Fruit fly (Drosophila melanogaster): ENCODE data around the gene lcs.

The lcs gene

DNA sequence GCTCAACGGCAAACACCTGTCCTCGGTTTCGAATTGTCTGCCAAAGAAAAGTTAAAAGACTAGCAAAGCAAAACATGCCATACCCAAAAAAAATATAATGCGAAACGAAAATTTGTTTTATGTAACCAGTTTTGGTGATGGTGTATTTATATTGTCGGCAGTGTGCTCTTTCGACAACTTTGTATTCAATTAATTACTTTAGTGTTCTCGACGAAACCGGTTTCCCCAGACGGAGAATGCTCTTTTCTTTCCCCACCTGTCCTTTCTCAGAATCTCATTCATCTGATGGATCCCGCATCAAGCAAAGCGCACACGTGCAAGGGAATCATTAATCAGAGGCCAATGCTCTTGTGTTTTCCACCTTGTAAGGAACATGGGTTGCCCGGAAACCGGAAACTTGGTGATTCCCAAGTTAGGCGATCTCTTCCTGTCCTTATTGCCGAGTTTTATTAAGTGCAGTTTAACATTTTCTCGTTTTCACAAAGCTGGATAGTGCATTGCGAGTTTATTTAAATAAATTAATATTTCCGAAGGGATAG, 18.7 kb downstream of the lcs start (continued):
- TF ChIP-seq achi (GFP tag; optimal IDR thresholded peaks at IDR 0.05): no peak
- peak; percentile 32 for TF ChIP-seq CG6854 (GFP tag; optimal IDR thresholded peaks at IDR 0.05)
- TF ChIP-seq dac (GFP tag; optimal IDR thresholded peaks at IDR 0.05): no peak
- no peak for TF ChIP-seq lz (GFP tag; optimal IDR thresholded peaks at IDR 0.05)
- TF ChIP-seq dsx (GFP tag; optimal IDR thresholded peaks at IDR 0.05; ENCODE audit: poor library complexity, severe bottlenecking): peak; percentile 98
- TF ChIP-seq Eip93F (GFP tag; optimal IDR thresholded peaks at IDR 0.05): no peak
- TF ChIP-seq CG16779 (tag; optimal IDR thresholded peaks at IDR 0.05): no peak

DNA sequence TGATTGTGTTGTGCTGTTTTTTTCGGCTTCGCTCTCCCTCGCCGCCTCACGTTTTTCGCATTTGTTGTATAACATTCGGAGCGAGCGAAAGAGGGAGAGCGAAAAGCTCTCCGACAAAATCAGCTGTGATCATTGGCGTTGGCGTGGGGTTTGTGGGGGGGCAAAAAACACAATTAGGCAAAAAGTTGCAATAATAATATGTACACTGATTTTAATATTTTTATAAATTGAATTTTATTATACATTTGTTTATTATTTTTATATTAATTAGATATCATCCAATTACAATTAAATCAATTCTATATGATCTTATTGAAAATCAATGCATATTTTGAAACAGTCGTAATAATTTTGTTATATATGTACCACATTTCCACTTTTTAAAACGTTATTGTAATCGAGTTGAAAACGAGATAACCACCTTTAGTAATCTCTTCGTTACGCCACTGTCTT, 21.5 kb downstream of the lcs start:
- TF ChIP-seq achi (GFP tag; optimal IDR thresholded peaks at IDR 0.05): peak; percentile 73
- TF ChIP-seq Eip78C (GFP tag): peak; percentile 80
- TF ChIP-seq CG7368 (GFP tag; optimal IDR thresholded peaks at IDR 0.05): peak; percentile 46
- no peak for TF ChIP-seq CG11294 (GFP tag; IDR thresholded peaks at IDR 0.05)
- TF ChIP-seq CG6276 (GFP tag; optimal IDR thresholded peaks at IDR 0.05): peak; percentile 65
- TF ChIP-seq Ets21C (GFP tag; optimal IDR thresholded peaks at IDR 0.05): no peak
- TF ChIP-seq CG6792 (GFP tag; optimal IDR thresholded peaks at IDR 0.05): peak; percentile 54
- TF ChIP-seq net (GFP tag; optimal IDR thresholded peaks at IDR 0.05): peak; percentile 63
- peak; percentile 63 for TF ChIP-seq CG10631 (GFP tag; optimal IDR thresholded peaks at IDR 0.05)
- TF ChIP-seq fd59A (GFP tag; optimal IDR thresholded peaks at IDR 0.05): no peak
- TF ChIP-seq Blimp-1 (GFP tag; optimal IDR thresholded peaks at IDR 0.05): no peak
- TF ChIP-seq CG34406 (GFP tag; optimal IDR thresholded peaks at IDR 0.05): peak; percentile 63
- no peak for TF ChIP-seq Sox15 (GFP tag; optimal IDR thresholded peaks at IDR 0.05)
- peak; percentile 54 for TF ChIP-seq esn (GFP tag; optimal IDR thresholded peaks at IDR 0.05)
- TF ChIP-seq svp (GFP tag): no peak
- TF ChIP-seq OdsH (GFP tag; optimal IDR thresholded peaks at IDR 0.05): peak; percentile 60
- TF ChIP-seq CG8319 (GFP tag; optimal IDR thresholded peaks at IDR 0.05): peak; percentile 36
- TF ChIP-seq CG11762 (GFP tag; optimal IDR thresholded peaks at IDR 0.05; ENCODE audit: insufficient read depth): peak; percentile 16
- peak; percentile 48; the same call in 2 of the 3 replicates for TF ChIP-seq CG6163 (GFP tag; IDR thresholded peaks at IDR 0.05)
- peak; percentile 37 for TF ChIP-seq Sox102F (GFP tag; optimal IDR thresholded peaks at IDR 0.05)
- TF ChIP-seq Hr38 (GFP tag; optimal IDR thresholded peaks at IDR 0.05): no peak
- peak; percentile 65 for TF ChIP-seq Lpt (GFP tag; optimal IDR thresholded peaks at IDR 0.05)
- no peak for TF ChIP-seq CG31627 (GFP tag; optimal IDR thresholded peaks at IDR 0.05)
- TF ChIP-seq CG8119 (GFP tag; IDR thresholded peaks at IDR 0.05): peak; percentile 74
- peak; percentile 66 for TF ChIP-seq CG3919 (GFP tag; optimal IDR thresholded peaks at IDR 0.05)
- peak; percentile 60 for TF ChIP-seq CG4318 (GFP tag; optimal IDR thresholded peaks at IDR 0.05)
- TF ChIP-seq CG9139 (GFP tag; optimal IDR thresholded peaks at IDR 0.05): no peak
- no peak for TF ChIP-seq CG11902 (GFP tag; optimal IDR thresholded peaks at IDR 0.05)
- TF ChIP-seq dsx (GFP tag; optimal IDR thresholded peaks at IDR 0.05; ENCODE audit: poor library complexity, severe bottlenecking): peak; percentile 35
- TF ChIP-seq cyc (GFP tag; optimal IDR thresholded peaks at IDR 0.05): peak; percentile 11
- TF ChIP-seq pdm3 (GFP tag; optimal IDR thresholded peaks at IDR 0.05): peak; percentile 28
- peak; percentile 78 for TF ChIP-seq vri (GFP tag; optimal IDR thresholded peaks at IDR 0.05)
- TF ChIP-seq eg (GFP tag; IDR thresholded peaks at IDR 0.05): peak; percentile 65; the same call in 2 of the 3 replicates
- peak; percentile 15 for TF ChIP-seq CG16779 (tag; optimal IDR thresholded peaks at IDR 0.05)
- peak; percentile 37 for TF ChIP-seq dac (GFP tag; optimal IDR thresholded peaks at IDR 0.05)
- peak; percentile 41 for TF ChIP-seq Met (GFP tag; optimal IDR thresholded peaks at IDR 0.05)
- no peak for TF ChIP-seq Hr39 (GFP tag; optimal IDR thresholded peaks at IDR 0.05)
- peak; percentile 61 for TF ChIP-seq CG3032 (tag; optimal IDR thresholded peaks at IDR 0.05)
- TF ChIP-seq lz (GFP tag; optimal IDR thresholded peaks at IDR 0.05): peak; percentile 38
- no peak for TF ChIP-seq CG1621 (tag; optimal IDR thresholded peaks at IDR 0.05)
- TF ChIP-seq salr (GFP tag; optimal IDR thresholded peaks at IDR 0.05): peak in 1 of 2 experiments; percentile 39
- TF ChIP-seq CG10669 (GFP tag; optimal IDR thresholded peaks at IDR 0.05): peak; percentile 50
- TF ChIP-seq Smox (GFP tag; optimal IDR thresholded peaks at IDR 0.05): peak; percentile 9
- TF ChIP-seq CG15336 (GFP tag; IDR thresholded peaks at IDR 0.05): peak; percentile 76
- TF ChIP-seq Sox14 (GFP tag; optimal IDR thresholded peaks at IDR 0.05): no peak
- TF ChIP-seq CG8632 (GFP tag; optimal IDR thresholded peaks at IDR 0.05): peak; percentile 74
- TF ChIP-seq ss (GFP tag; optimal IDR thresholded peaks at IDR 0.05): peak in 1 of 2 experiments; percentile 36

Data from whole organism, prepupa.